Worm (Caenorhabditis elegans) whole organism, L4 larva: ENCODE results near the gene F14H3.14.

Experiments used
- F10B5.3 ChIP-seq: sonication (generic microtip); optimal IDR thresholded peaks from 2 replicates; lab custom pipeline; 2016; ENCODE audit warnings: mild to moderate bottlenecking, missing genetic modification characterization, missing compliant biosample characterization
- F26F4.8 ChIP-seq: fragments of 200-800 bp; sonication (Bioruptor generic); conservative IDR thresholded peaks from 2 replicates; pipeline ENCODE4 v1.3.6; 2022; ENCODE audit warnings: missing genetic modification characterization, missing compliant biosample characterization
- F49E8.2 ChIP-seq: sonication (generic microtip); optimal IDR thresholded peaks from 2 replicates; lab custom pipeline; 2016; ENCODE audit warnings: missing compliant biosample characterization, mild to moderate bottlenecking, missing genetic modification characterization, borderline replicate concordance
- Y48G9A.11 ChIP-seq: fragments of 200-800 bp; sonication (Bioruptor generic); IDR thresholded peaks from 2 replicates; pipeline ENCODE4 v1.3.6; 2022; ENCODE audit warnings: missing genetic modification reagents, missing genetic modification characterization, missing compliant biosample characterization
- ZK337.2 ChIP-seq: fragments of 200-800 bp; sonication (Bioruptor generic); IDR thresholded peaks from 2 replicates; pipeline ENCODE4 v1.3.6; 2022; ENCODE audit warnings: missing genetic modification reagents, missing genetic modification characterization, missing compliant biosample characterization
- aha-1 ChIP-seq: fragments of 150-350 bp; peaks from one replicate; lab custom pipeline; 2014; ENCODE audit warnings: missing biosample characterization, missing genetic modification characterization
- ceh-28 ChIP-seq: fragments of 150-350 bp; optimal IDR thresholded peaks from 2 replicates; lab custom pipeline; 2014; ENCODE audit warnings: missing biosample characterization, missing genetic modification reagents, missing genetic modification characterization
- ceh-62 ChIP-seq: sonication (generic microtip); optimal IDR thresholded peaks from 2 replicates; lab custom pipeline; 2017; ENCODE audit warnings: missing biosample characterization, missing genetic modification characterization
- ces-1 ChIP-seq: fragments of 150-350 bp; sonication (generic microtip); optimal IDR thresholded peaks from 4 replicates; lab custom pipeline; 2014; ENCODE audit warnings: missing biosample characterization, missing genetic modification reagents, missing genetic modification characterization
- ctbp-1 ChIP-seq: fragments of 200-800 bp; sonication (Bioruptor generic); IDR thresholded peaks from 2 replicates; pipeline ENCODE4 v1.3.6; 2022; ENCODE audit warnings: missing genetic modification reagents, missing genetic modification characterization, missing compliant biosample characterization
- daf-12 ChIP-seq: fragments of 150-350 bp; optimal IDR thresholded peaks from 2 replicates; lab custom pipeline; 2014; ENCODE audit warnings: missing biosample characterization, missing genetic modification reagents, missing genetic modification characterization
- daf-16 ChIP-seq, 3 experiments: sonication (generic microtip); optimal IDR thresholded peaks; 2 replicates each; lab custom pipeline; 2016 to 2017; ENCODE audit warnings: missing genetic modification characterization in 3 of 3, missing genetic modification reagents in 3 of 3, mild to moderate bottlenecking in 2 of 3, missing compliant biosample characterization in 2 of 3, missing biosample characterization in 1 of 3, moderate library complexity in 1 of 3
- dmd-6 ChIP-seq: fragments of 200-800 bp; sonication (Bioruptor generic); IDR thresholded peaks from 2 replicates; pipeline ENCODE4 v1.3.6; 2022; ENCODE audit warnings: missing genetic modification reagents, missing genetic modification characterization, missing compliant biosample characterization
- duxl-1 ChIP-seq: sonication (generic microtip); optimal IDR thresholded peaks from 2 replicates; lab custom pipeline; 2016; ENCODE audit warnings: mild to moderate bottlenecking, missing genetic modification characterization, moderate library complexity, missing compliant biosample characterization; ENCODE audit not compliant: poor library complexity
- dve-1 ChIP-seq: sonication (generic microtip); optimal IDR thresholded peaks from 2 replicates; lab custom pipeline; 2017; ENCODE audit warnings: antibody characterized with exemption, mild to moderate bottlenecking, missing genetic modification characterization, missing compliant biosample characterization; ENCODE audit not compliant: insufficient read depth
- egl-43 ChIP-seq: fragments of 200-800 bp; sonication (Bioruptor generic); IDR thresholded peaks from 2 replicates; pipeline ENCODE4 v1.3.6; 2022; ENCODE audit warnings: missing genetic modification reagents, missing genetic modification characterization, missing compliant biosample characterization
- fos-1 ChIP-seq: fragments of 150-350 bp; optimal IDR thresholded peaks from 2 replicates; lab custom pipeline; 2014; ENCODE audit warnings: missing biosample characterization, missing genetic modification characterization
- hlh-11 ChIP-seq: fragments of 200-800 bp; sonication (Bioruptor generic); optimal IDR thresholded peaks from 2 replicates; lab custom pipeline; 2018; ENCODE audit warnings: mild to moderate bottlenecking, missing genetic modification characterization, missing compliant biosample characterization
- hlh-30 ChIP-seq: sonication (generic microtip); optimal IDR thresholded peaks from 2 replicates; lab custom pipeline; 2017; ENCODE audit warnings: antibody characterized with exemption, mild to moderate bottlenecking, missing genetic modification characterization, missing compliant biosample characterization; ENCODE audit not compliant: insufficient read depth
- hmg-1.1 ChIP-seq: fragments of 200-800 bp; sonication (Bioruptor generic); IDR thresholded peaks from 2 replicates; pipeline ENCODE4 v1.3.6; 2022; ENCODE audit warnings: missing genetic modification reagents, missing genetic modification characterization, missing compliant biosample characterization
- lin-1 ChIP-seq: fragments of 200-800 bp; sonication (Bioruptor generic); IDR thresholded peaks from 2 replicates; pipeline ENCODE4 v1.3.6; 2022; ENCODE audit warnings: missing genetic modification reagents, missing genetic modification characterization, missing compliant biosample characterization
- lin-38 ChIP-seq: fragments of 200-800 bp; sonication (Bioruptor generic); IDR thresholded peaks from 2 replicates; pipeline ENCODE4 v1.3.6; 2022; ENCODE audit warnings: missing genetic modification reagents, missing genetic modification characterization, missing compliant biosample characterization
- lin-39 ChIP-seq: fragments of 150-350 bp; optimal IDR thresholded peaks from 2 replicates; lab custom pipeline; 2014; ENCODE audit warnings: missing biosample characterization, missing genetic modification reagents, missing genetic modification characterization
- lir-3 ChIP-seq: sonication (generic microtip); optimal IDR thresholded peaks from 2 replicates; lab custom pipeline; 2016; ENCODE audit warnings: mild to moderate bottlenecking, missing genetic modification characterization, missing compliant biosample characterization
- madf-9 ChIP-seq: fragments of 200-800 bp; sonication (Bioruptor generic); conservative IDR thresholded peaks from 2 replicates; pipeline ENCODE4 v1.3.6; 2022; ENCODE audit warnings: missing genetic modification reagents, missing genetic modification characterization, missing compliant biosample characterization
- nhr-10 ChIP-seq: fragments of 150-350 bp; optimal IDR thresholded peaks from 2 replicates; lab custom pipeline; 2014; ENCODE audit warnings: missing biosample characterization, missing genetic modification characterization
- nhr-11 ChIP-seq: fragments of 150-350 bp; optimal IDR thresholded peaks from 2 replicates; lab custom pipeline; 2014; ENCODE audit warnings: missing biosample characterization, missing genetic modification characterization
- nhr-237 ChIP-seq: sonication (generic microtip); optimal IDR thresholded peaks from 2 replicates; lab custom pipeline; 2017; ENCODE audit warnings: missing biosample characterization, missing genetic modification characterization
- nhr-28 ChIP-seq: fragments of 150-350 bp; optimal IDR thresholded peaks from 2 replicates; lab custom pipeline; 2014; ENCODE audit warnings: missing biosample characterization, missing genetic modification characterization
- nhr-48 ChIP-seq: sonication (generic microtip); optimal IDR thresholded peaks from 2 replicates; lab custom pipeline; 2016; ENCODE audit warnings: mild to moderate bottlenecking, missing genetic modification characterization, missing compliant biosample characterization
- php-3 ChIP-seq: fragments of 200-800 bp; sonication (Bioruptor generic); IDR thresholded peaks from 2 replicates; pipeline ENCODE4 v1.3.6; 2022; ENCODE audit warnings: missing genetic modification reagents, missing genetic modification characterization, missing compliant biosample characterization
- pqm-1 ChIP-seq: sonication (generic microtip); optimal IDR thresholded peaks from 2 replicates; lab custom pipeline; 2017; ENCODE audit warnings: missing biosample characterization, missing genetic modification characterization
- rbr-2 ChIP-seq: sonication (generic microtip); optimal IDR thresholded peaks from 2 replicates; lab custom pipeline; 2016; ENCODE audit warnings: missing genotype, missing genetic modification characterization, missing compliant biosample characterization
- sdz-12 ChIP-seq: fragments of 200-800 bp; sonication (Bioruptor generic); optimal IDR thresholded peaks from 2 replicates; lab custom pipeline; 2018; ENCODE audit warnings: mild to moderate bottlenecking, missing genetic modification characterization, missing compliant biosample characterization
- set-16 ChIP-seq: fragments of 200-800 bp; sonication (Bioruptor generic); IDR thresholded peaks from 2 replicates; pipeline ENCODE4 v1.3.6; 2022; ENCODE audit warnings: missing genetic modification reagents, missing genetic modification characterization, missing compliant biosample characterization
- spr-3 ChIP-seq: fragments of 200-800 bp; sonication (Bioruptor generic); optimal IDR thresholded peaks from 2 replicates; lab custom pipeline; 2018; ENCODE audit warnings: mild to moderate bottlenecking, missing genetic modification characterization, missing compliant biosample characterization
- tag-97 ChIP-seq: fragments of 200-800 bp; sonication (Bioruptor generic); IDR thresholded peaks from 2 replicates; pipeline ENCODE4 v1.3.6; 2022; ENCODE audit warnings: missing genetic modification characterization, missing compliant biosample characterization
- unc-130 ChIP-seq: sonication (generic microtip); optimal IDR thresholded peaks from 2 replicates; lab custom pipeline; 2016; ENCODE audit warnings: missing genetic modification reagents, missing genetic modification characterization, missing compliant biosample characterization
- unc-39 ChIP-seq: sonication (generic microtip); optimal IDR thresholded peaks from 2 replicates; lab custom pipeline; 2017; ENCODE audit warnings: missing biosample characterization, missing genetic modification characterization
- unc-62 ChIP-seq, 3 experiments: fragments of 150-350 bp in 1 of 3; sonication (generic microtip); optimal IDR thresholded peaks in 2 of 3; peaks in 1 of 3; 1 replicate in 1 of 3; 2 replicates in 2 of 3; lab custom pipeline; 2014 to 2017; ENCODE audit warnings: missing biosample characterization in 3 of 3, missing genetic modification characterization in 3 of 3, missing genetic modification reagents in 3 of 3, missing genotype in 1 of 3
- zfp-3 ChIP-seq: fragments of 200-800 bp; sonication (Bioruptor generic); conservative IDR thresholded peaks from 2 replicates; pipeline ENCODE4 v1.3.6; 2022; ENCODE audit warnings: missing genetic modification reagents, missing genetic modification characterization, missing compliant biosample characterization
- zip-11 ChIP-seq: fragments of 200-800 bp; sonication (Bioruptor generic); IDR thresholded peaks from 2 replicates; pipeline ENCODE4 v1.3.6; 2022; ENCODE audit warnings: missing genetic modification characterization, missing compliant biosample characterization
- ztf-11 ChIP-seq: fragments of 150-350 bp; optimal IDR thresholded peaks from 2 replicates; lab custom pipeline; 2014; ENCODE audit warnings: missing biosample characterization, missing genetic modification characterization
- ztf-7 ChIP-seq: fragments of 150-350 bp; optimal IDR thresholded peaks from 2 replicates; lab custom pipeline; 2014; ENCODE audit warnings: missing biosample characterization, missing genetic modification characterization

Gene F14H3.14

ce11 chrV:16062788-16063187 lies at the start of gene F14H3.14:
Gene F14H3.14, minus strand, starts transcription at chrV:16062888.
- no peak for TF ChIP-seq duxl-1 (tag; lab: Kevin White, UChicago)
- TF ChIP-seq ceh-62 (tag; lab: Kevin White, UChicago) = no peak
- no peak for TF ChIP-seq set-16 (GFP tag; lab: Robert Waterston, UW)
- no peak for TF ChIP-seq F26F4.8 (GFP tag; lab: Robert Waterston, UW)
- TF ChIP-seq daf-16 (GFP tag; optimal IDR thresholded peaks at IDR 0.05; lab: Kevin White, UChicago) = no peak
- TF ChIP-seq daf-16 (tag; optimal IDR thresholded peaks at IDR 0.05; lab: Kevin White, UChicago) = no peak
- no peak for TF ChIP-seq lin-1
- no peak for TF ChIP-seq zip-11 (GFP tag; lab: Robert Waterston, UW)
- TF ChIP-seq fos-1 = no peak
- TF ChIP-seq lin-39 (tag; lab: Kevin White, UChicago) = no peak
- no peak for TF ChIP-seq F49E8.2
- TF ChIP-seq nhr-11 (tag; lab: Kevin White, UChicago) = no peak
- TF ChIP-seq madf-9 (GFP tag; lab: Robert Waterston, UW) = no peak
- TF ChIP-seq ctbp-1 (GFP tag; lab: Robert Waterston, UW) = no peak
- no peak for TF ChIP-seq sdz-12 (GFP tag; lab: Kevin White, UChicago)
- TF ChIP-seq ztf-7 (tag; lab: Kevin White, UChicago) = no peak
- TF ChIP-seq ztf-11 = no peak
- TF ChIP-seq, all 104 proteins: peak for 0

ce11 chrV:16103594-16103993 lies 40.9 kb upstream of the F14H3.14 start, which contains the start of gene argk-1:
Gene argk-1, plus strand, starts transcription at chrV:16103894.
- TF ChIP-seq unc-39 (tag; lab: Kevin White, UChicago) (no peak), unc-130 (GFP tag; lab: Kevin White, UChicago) (no peak), tag-97 (GFP tag; lab: Robert Waterston, UW) (no peak), ces-1 (no peak), sdz-12 (GFP tag; lab: Kevin White, UChicago) (no peak)

- no peak for TF ChIP-seq daf-16 (GFP tag; optimal IDR thresholded peaks at IDR 0.05; lab: Kevin White, UChicago)
- peak; percentile 50 for TF ChIP-seq daf-16 (tag; optimal IDR thresholded peaks at IDR 0.05; lab: Kevin White, UChicago)
- TF ChIP-seq nhr-10 (tag; lab: Kevin White, UChicago) = no peak
- peak; percentile 64 for TF ChIP-seq pqm-1 (tag; lab: Kevin White, UChicago)
- TF ChIP-seq nhr-28 (tag; lab: Kevin White, UChicago) = peak; percentile 97
- TF ChIP-seq Y48G9A.11 (GFP tag; lab: Robert Waterston, UW) = no peak
- TF ChIP-seq aha-1 = peak; percentile 63
- peak; percentile 74 for TF ChIP-seq nhr-48 (tag; lab: Kevin White, UChicago)
- peak; percentile 27 for TF ChIP-seq hlh-11 (tag; lab: Kevin White, UChicago)
- TF ChIP-seq spr-3 = no peak
- TF ChIP-seq dmd-6 (GFP tag; lab: Robert Waterston, UW) = peak; percentile 69
- peak in 1 of 2 experiments; percentile 27 for TF ChIP-seq unc-62 (GFP tag; optimal IDR thresholded peaks at IDR 0.05 in 1 of 2; lab: Kevin White, UChicago)
- no peak for TF ChIP-seq unc-62 (tag; optimal IDR thresholded peaks at IDR 0.05; lab: Kevin White, UChicago)
- TF ChIP-seq hlh-30 (tag; lab: Kevin White, UChicago) = peak; percentile 32
- no peak for TF ChIP-seq nhr-237 (tag; lab: Kevin White, UChicago)
- TF ChIP-seq dve-1 (tag; lab: Kevin White, UChicago) = peak; percentile 66
- TF ChIP-seq set-16 (GFP tag; lab: Robert Waterston, UW) = no peak
Measured at ce11 chrV:16100103-16100730, 37.5 kb upstream of the F14H3.14 start, which contains the start of gene cth-1. Gene cth-1, plus strand, starts transcription at chrV:16100680.

ce11 chrV:16099441-16099840 lies 36.8 kb upstream of the F14H3.14 start, which contains the start of gene str-7:
Gene str-7, minus strand, starts transcription at chrV:16099541.
- TF ChIP-seq fos-1 (no peak), aha-1 (no peak), daf-12 (no peak), ceh-28 (tag; lab: Kevin White, UChicago) (no peak), rbr-2 (tag; lab: Kevin White, UChicago) (no peak), F10B5.3 (tag; lab: Kevin White, UChicago) (no peak), hmg-1.1 (GFP tag; lab: Robert Waterston, UW) (no peak), php-3 (no peak), ctbp-1 (GFP tag; lab: Robert Waterston, UW) (no peak), dmd-6 (GFP tag; lab: Robert Waterston, UW) (no peak), egl-43 (GFP tag; lab: Robert Waterston, UW) (no peak), lir-3 (tag; lab: Kevin White, UChicago) (no peak), unc-130 (GFP tag; lab: Kevin White, UChicago) (no peak), pqm-1 (tag; lab: Kevin White, UChicago) (no peak), zfp-3 (GFP tag; lab: Robert Waterston, UW) (no peak), ZK337.2 (GFP tag; lab: Robert Waterston, UW) (no peak), set-16 (GFP tag; lab: Robert Waterston, UW) (no peak), lin-38 (GFP tag; lab: Robert Waterston, UW) (no peak)
